Worm (Caenorhabditis elegans): ENCODE measurements around the gene cest-9.1.

- TF ChIP-seq scrt-1 (GFP tag; IDR thresholded peaks at IDR 0.05) (no peak), ceh-13 (GFP tag; optimal IDR thresholded peaks at IDR 0.05) (no peak)
Measured at ce11 chrX:12221817-12222216, 4.2 kb upstream of the cest-9.1 start, which contains the start of gene cest-9.2.

Data from whole organism, early embryonic.